Worm (Caenorhabditis elegans) whole organism, L2 larva: Measurements from ENCODE around the gene oac-57.

Experiments used
- C34F6.9 ChIP-seq: fragments of 150-350 bp; optimal IDR thresholded peaks from 2 replicates; lab custom pipeline; 2014; ENCODE audit warnings: missing biosample characterization, missing genetic modification characterization
- F13H6.1 ChIP-seq: sonication (generic microtip); optimal IDR thresholded peaks from 2 replicates; lab custom pipeline; 2016; ENCODE audit warnings: missing genetic modification characterization, missing compliant biosample characterization
- R02D3.7 ChIP-seq: fragments of 150-350 bp; optimal IDR thresholded peaks from 2 replicates; lab custom pipeline; 2014; ENCODE audit warnings: missing biosample characterization, missing genetic modification characterization
- Y55F3AM.14 ChIP-seq: fragments of 200-800 bp; sonication (Bioruptor generic); optimal IDR thresholded peaks from 2 replicates; lab custom pipeline; 2018; ENCODE audit warnings: mild to moderate bottlenecking, missing genetic modification characterization, missing compliant biosample characterization
- ZK546.5 ChIP-seq: sonication (generic microtip); optimal IDR thresholded peaks from 2 replicates; lab custom pipeline; 2017; ENCODE audit warnings: missing biosample characterization, missing genetic modification characterization
- aly-2 ChIP-seq: fragments of 150-350 bp; optimal IDR thresholded peaks from 2 replicates; lab custom pipeline; 2014; ENCODE audit warnings: missing biosample characterization, missing genetic modification characterization
- blmp-1 ChIP-seq: sonication (generic microtip); optimal IDR thresholded peaks from 2 replicates; lab custom pipeline; 2017; ENCODE audit warnings: missing genetic modification characterization, mild to moderate bottlenecking, missing compliant biosample characterization, antibody characterized with exemption, moderate library complexity; ENCODE audit not compliant: insufficient read depth
- ceh-16 ChIP-seq: fragments of 150-350 bp; optimal IDR thresholded peaks from 2 replicates; lab custom pipeline; 2014; ENCODE audit warnings: missing biosample characterization, missing genetic modification characterization
- ceh-82 ChIP-seq: fragments of 150-350 bp; optimal IDR thresholded peaks from 2 replicates; lab custom pipeline; 2014; ENCODE audit warnings: missing biosample characterization, missing genetic modification characterization
- crh-2 ChIP-seq: sonication (generic microtip); optimal IDR thresholded peaks from 2 replicates; lab custom pipeline; 2017; ENCODE audit warnings: missing biosample characterization, missing genetic modification characterization
- dmd-4 ChIP-seq: sonication (generic microtip); optimal IDR thresholded peaks from 2 replicates; lab custom pipeline; 2017; ENCODE audit warnings: missing biosample characterization, missing genetic modification characterization
- egl-27 ChIP-seq: sonication (generic microtip); optimal IDR thresholded peaks from 3 replicates; lab custom pipeline; 2017; ENCODE audit warnings: missing biosample characterization, missing genetic modification reagents, missing genetic modification characterization
- elt-1 ChIP-seq: fragments of 150-350 bp; optimal IDR thresholded peaks from 2 replicates; lab custom pipeline; 2014; ENCODE audit warnings: missing biosample characterization, missing genetic modification characterization
- elt-3 ChIP-seq: sonication (generic microtip); optimal IDR thresholded peaks from 2 replicates; lab custom pipeline; 2017; ENCODE audit warnings: missing biosample characterization, missing genetic modification characterization
- fos-1 ChIP-seq: fragments of 150-350 bp; optimal IDR thresholded peaks from 2 replicates; lab custom pipeline; 2014; ENCODE audit warnings: missing biosample characterization, missing genetic modification characterization
- gmeb-1 ChIP-seq: fragments of 150-350 bp; optimal IDR thresholded peaks from 2 replicates; lab custom pipeline; 2014; ENCODE audit warnings: missing biosample characterization, missing genetic modification characterization
- lin-11 ChIP-seq: fragments of 150-350 bp; sonication (generic microtip); optimal IDR thresholded peaks from 2 replicates; lab custom pipeline; 2014; ENCODE audit warnings: missing biosample characterization, missing genetic modification characterization, inconsistent platforms, mixed read lengths
- lin-13 ChIP-seq: fragments of 150-350 bp; optimal IDR thresholded peaks from 2 replicates; lab custom pipeline; 2014; ENCODE audit warnings: missing biosample characterization, missing genetic modification reagents, missing genetic modification characterization
- lin-39 ChIP-seq: fragments of 150-350 bp; optimal IDR thresholded peaks from 2 replicates; lab custom pipeline; 2014; ENCODE audit warnings: missing biosample characterization, missing genetic modification reagents, missing genetic modification characterization
- lsy-2 ChIP-seq, 2 experiments: fragments of 150-350 bp in 1 of 2; sonication (generic microtip) in 1 of 2; optimal IDR thresholded peaks; 2 replicates each; lab custom pipeline; 2014 to 2017; ENCODE audit warnings: missing biosample characterization in 2 of 2, missing genetic modification characterization in 2 of 2
- mbf-1 ChIP-seq: sonication (generic microtip); optimal IDR thresholded peaks from 2 replicates; lab custom pipeline; 2017; ENCODE audit warnings: missing biosample characterization, missing genetic modification characterization
- mdl-1 ChIP-seq, 2 experiments: fragments of 150-350 bp in 1 of 2; sonication (generic microtip) in 1 of 2; optimal IDR thresholded peaks; 2 replicates each; lab custom pipeline; 2017; ENCODE audit warnings: missing biosample characterization in 2 of 2, missing genetic modification characterization in 2 of 2
- nhr-10 ChIP-seq: sonication (generic microtip); optimal IDR thresholded peaks from 2 replicates; lab custom pipeline; 2017; ENCODE audit warnings: missing biosample characterization, missing genetic modification characterization
- nhr-11 ChIP-seq: fragments of 150-350 bp; optimal IDR thresholded peaks from 2 replicates; lab custom pipeline; 2014; ENCODE audit warnings: missing biosample characterization, missing genetic modification characterization
- nhr-12 ChIP-seq: fragments of 150-350 bp; optimal IDR thresholded peaks from 2 replicates; lab custom pipeline; 2014; ENCODE audit warnings: missing biosample characterization, missing genetic modification characterization
- nhr-129 ChIP-seq: fragments of 150-350 bp; optimal IDR thresholded peaks from 2 replicates; lab custom pipeline; 2014; ENCODE audit warnings: missing biosample characterization, missing genetic modification characterization
- nhr-21 ChIP-seq: fragments of 150-350 bp; optimal IDR thresholded peaks from 2 replicates; lab custom pipeline; 2014; ENCODE audit warnings: missing biosample characterization, missing genetic modification characterization
- nhr-23 ChIP-seq: fragments of 150-350 bp; optimal IDR thresholded peaks from 2 replicates; lab custom pipeline; 2014; ENCODE audit warnings: missing biosample characterization, missing genetic modification reagents, missing genetic modification characterization
- nhr-237 ChIP-seq: fragments of 150-350 bp; optimal IDR thresholded peaks from 2 replicates; lab custom pipeline; 2014; ENCODE audit warnings: missing biosample characterization, missing genetic modification characterization
- nhr-25 ChIP-seq: fragments of 150-350 bp; sonication (generic microtip); optimal IDR thresholded peaks from 3 replicates; lab custom pipeline; 2014; ENCODE audit warnings: missing biosample characterization, missing genetic modification characterization
- nhr-6 ChIP-seq: fragments of 150-350 bp; optimal IDR thresholded peaks from 2 replicates; lab custom pipeline; 2014; ENCODE audit warnings: missing biosample characterization, missing genetic modification characterization
- nhr-77 ChIP-seq: fragments of 150-350 bp; optimal IDR thresholded peaks from 2 replicates; lab custom pipeline; 2014; ENCODE audit warnings: missing biosample characterization, missing genetic modification characterization
- peb-1 ChIP-seq: fragments of 150-350 bp; optimal IDR thresholded peaks from 2 replicates; lab custom pipeline; 2014; ENCODE audit warnings: missing biosample characterization, missing genetic modification characterization
- sem-4 ChIP-seq: fragments of 150-350 bp; optimal IDR thresholded peaks from 2 replicates; lab custom pipeline; 2014; ENCODE audit warnings: missing biosample characterization, missing genetic modification reagents, missing genetic modification characterization
- skn-1 ChIP-seq: sonication (generic microtip); optimal IDR thresholded peaks from 2 replicates; lab custom pipeline; 2017; ENCODE audit warnings: missing biosample characterization, missing genetic modification characterization
- sma-3 ChIP-seq: sonication (generic microtip); optimal IDR thresholded peaks from 2 replicates; lab custom pipeline; 2016; ENCODE audit warnings: missing genetic modification reagents, missing genetic modification characterization, missing compliant biosample characterization
- sma-9 ChIP-seq, 2 experiments: fragments of 150-350 bp in 1 of 2; sonication (generic microtip) in 1 of 2; optimal IDR thresholded peaks; 2 replicates each; lab custom pipeline; 2014 to 2016; ENCODE audit warnings: missing genetic modification characterization in 2 of 2, mild to moderate bottlenecking in 1 of 2, missing biosample characterization in 1 of 2, missing compliant biosample characterization in 1 of 2, missing genetic modification reagents in 1 of 2, moderate library complexity in 1 of 2
- snpc-4 ChIP-seq: fragments of 150-350 bp; optimal IDR thresholded peaks from 2 replicates; lab custom pipeline; 2014; ENCODE audit warnings: missing biosample characterization, missing genetic modification characterization
- unc-39 ChIP-seq: fragments of 150-350 bp; optimal IDR thresholded peaks from 2 replicates; lab custom pipeline; 2014; ENCODE audit warnings: missing biosample characterization, missing genetic modification characterization
- unc-55 ChIP-seq: fragments of 150-350 bp; sonication (generic microtip); optimal IDR thresholded peaks from 3 replicates; lab custom pipeline; 2014; ENCODE audit warnings: missing biosample characterization, missing genetic modification reagents, missing genetic modification characterization
- unc-62 ChIP-seq: fragments of 150-350 bp; optimal IDR thresholded peaks from 2 replicates; lab custom pipeline; 2014; ENCODE audit warnings: missing biosample characterization, missing genetic modification reagents, missing genetic modification characterization
- zag-1 ChIP-seq: fragments of 150-350 bp; optimal IDR thresholded peaks from 2 replicates; lab custom pipeline; 2014; ENCODE audit warnings: missing biosample characterization, missing genetic modification characterization
- ztf-1 ChIP-seq: fragments of 200-800 bp; sonication (Bioruptor generic); conservative IDR thresholded peaks from 2 replicates; pipeline ENCODE4 v1.3.6; 2022; ENCODE audit warnings: missing genetic modification characterization, missing compliant biosample characterization
- ztf-11 ChIP-seq: sonication (generic microtip); optimal IDR thresholded peaks from 2 replicates; lab custom pipeline; 2017; ENCODE audit warnings: missing biosample characterization, missing genetic modification characterization
- ztf-4 ChIP-seq: fragments of 150-350 bp; optimal IDR thresholded peaks from 2 replicates; lab custom pipeline; 2014; ENCODE audit warnings: missing biosample characterization, missing genetic modification characterization

The oac-57 gene

ce11 chrIV:12335248-12335647 lies 27.6 kb upstream of the oac-57 start:
- TF ChIP-seq nhr-10: no peak
- TF ChIP-seq elt-1 (tag; lab: Kevin White, UChicago): no peak
- TF ChIP-seq aly-2: no peak
- no peak for TF ChIP-seq fos-1 (tag; lab: Kevin White, UChicago)
- no peak for TF ChIP-seq nhr-21 (tag; lab: Kevin White, UChicago)
- no peak for TF ChIP-seq sem-4 (tag; lab: Kevin White, UChicago)
- TF ChIP-seq mbf-1: no peak
- TF ChIP-seq lin-39 (tag; lab: Kevin White, UChicago): no peak
- TF ChIP-seq nhr-77 (tag; lab: Kevin White, UChicago): no peak
- no peak for TF ChIP-seq lin-13
- no peak for TF ChIP-seq peb-1
- TF ChIP-seq ceh-82 (tag; lab: Kevin White, UChicago): no peak
- no peak for TF ChIP-seq nhr-237 (tag; lab: Kevin White, UChicago)
- TF ChIP-seq mdl-1 (tag; optimal IDR thresholded peaks at IDR 0.05; lab: Kevin White, UChicago): peak in 1 of 2 experiments; percentile 22
- peak; percentile 39 for TF ChIP-seq unc-55 (GFP tag; lab: Kevin White, UChicago)
- no peak for TF ChIP-seq ztf-4 (tag; lab: Kevin White, UChicago)
- no peak for TF ChIP-seq ztf-11 (tag; lab: Kevin White, UChicago)
- TF ChIP-seq dmd-4: no peak
- no peak for TF ChIP-seq snpc-4 (tag; lab: Kevin White, UChicago)
- TF ChIP-seq blmp-1 (tag; lab: Kevin White, UChicago): no peak
- TF ChIP-seq ztf-1 (GFP tag; lab: Robert Waterston, UW): no peak
- no peak for TF ChIP-seq nhr-23 (tag; lab: Kevin White, UChicago)
- TF ChIP-seq zag-1 (tag; lab: Kevin White, UChicago): no peak
- no peak for TF ChIP-seq unc-39 (tag; lab: Kevin White, UChicago)
- TF ChIP-seq unc-62 (GFP tag; lab: Kevin White, UChicago): no peak
- TF ChIP-seq C34F6.9: peak; percentile 17
- TF ChIP-seq skn-1 (tag; lab: Kevin White, UChicago): no peak
- no peak for TF ChIP-seq nhr-12 (tag; lab: Kevin White, UChicago)
- TF ChIP-seq ceh-16 (tag; lab: Kevin White, UChicago): no peak
- TF ChIP-seq ZK546.5 (tag; lab: Kevin White, UChicago): no peak
- no peak for TF ChIP-seq crh-2 (tag; lab: Kevin White, UChicago)
- peak in 1 of 2 experiments; percentile 2 for TF ChIP-seq lsy-2 (tag; optimal IDR thresholded peaks at IDR 0.05; lab: Kevin White, UChicago)
- TF ChIP-seq nhr-11 (tag; lab: Kevin White, UChicago): no peak
- no peak for TF ChIP-seq gmeb-1 (tag; lab: Kevin White, UChicago)
- no peak for TF ChIP-seq R02D3.7 (tag; lab: Kevin White, UChicago)
- TF ChIP-seq lin-11 (tag; lab: Kevin White, UChicago): peak; percentile 24
- peak; percentile 90 for TF ChIP-seq nhr-129
- peak; percentile 54 for TF ChIP-seq F13H6.1 (tag; lab: Kevin White, UChicago)
- peak; percentile 28 for TF ChIP-seq nhr-25
- TF ChIP-seq elt-3 (tag; lab: Kevin White, UChicago): no peak
- TF ChIP-seq sma-9 (GFP tag; optimal IDR thresholded peaks at IDR 0.05; lab: Kevin White, UChicago): peak; percentile 43
- no peak for TF ChIP-seq sma-9 (tag; optimal IDR thresholded peaks at IDR 0.05; lab: Kevin White, UChicago)
- TF ChIP-seq nhr-6 (tag; lab: Kevin White, UChicago): no peak
- TF ChIP-seq sma-3: no peak
- no peak for TF ChIP-seq Y55F3AM.14
- no peak for TF ChIP-seq egl-27 (tag; lab: Kevin White, UChicago)
- TF ChIP-seq, all 48 proteins: peak for 9

DNA sequence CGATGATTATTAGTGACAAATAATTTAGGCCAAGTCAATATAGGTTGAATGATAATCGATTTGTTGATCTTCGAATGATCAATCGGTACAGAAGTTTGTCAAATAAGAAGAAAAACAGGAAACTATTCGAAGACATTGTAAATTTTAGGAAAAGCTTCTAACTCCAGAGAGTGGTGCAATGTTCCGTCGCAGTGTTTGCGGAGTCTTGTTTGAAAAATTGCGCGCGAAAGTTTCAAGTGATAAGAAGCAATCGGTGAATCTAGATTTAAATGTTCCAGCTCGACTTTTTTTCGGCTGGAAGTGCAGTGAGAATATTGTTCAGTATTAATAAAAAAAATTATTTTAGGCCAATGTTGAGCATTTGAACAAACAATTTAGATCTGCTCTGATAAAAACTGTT lies 27.1 kb upstream of the oac-57 start:
- TF ChIP-seq gmeb-1 (tag; lab: Kevin White, UChicago): peak; percentile 65
- TF ChIP-seq nhr-6 (tag; lab: Kevin White, UChicago): no peak
- peak; percentile 17 for TF ChIP-seq nhr-129
- peak; percentile 34 for TF ChIP-seq unc-55 (GFP tag; lab: Kevin White, UChicago)
- TF ChIP-seq lsy-2 (tag; optimal IDR thresholded peaks at IDR 0.05; lab: Kevin White, UChicago): peak in 1 of 2 experiments; percentile 46
